Worm (Caenorhabditis elegans) whole organism, L4 larva: Measurements from ENCODE around the gene F23D12.2.

ENCODE experiments used
- F44E2.7 ChIP-seq: fragments of 200-800 bp; sonication (Bioruptor generic); IDR thresholded peaks from 2 replicates; pipeline ENCODE4 v2.1.2; 2022; ENCODE audit warnings: missing genetic modification characterization, missing compliant biosample characterization
- Y105C5A.15 ChIP-seq: fragments of 200-800 bp; sonication (Bioruptor generic); IDR thresholded peaks from 2 replicates; pipeline ENCODE4 v1.3.6; 2022; ENCODE audit warnings: missing genetic modification characterization, missing compliant biosample characterization
- aha-1 ChIP-seq: fragments of 150-350 bp; peaks from one replicate; lab custom pipeline; 2014; ENCODE audit warnings: missing biosample characterization, missing genetic modification characterization
- aly-2 ChIP-seq: sonication (generic microtip); optimal IDR thresholded peaks from 2 replicates; lab custom pipeline; 2018; ENCODE audit warnings: missing biosample characterization, missing genetic modification characterization
- ama-1 ChIP-seq: fragments of 150-350 bp; optimal IDR thresholded peaks from 2 replicates; lab custom pipeline; 2014; ENCODE audit warnings: inconsistent platforms, mixed read lengths
- ceh-20 ChIP-seq: fragments of 200-800 bp; sonication (Bioruptor generic); IDR thresholded peaks from 2 replicates; pipeline ENCODE4 v1.3.6; 2022; ENCODE audit warnings: missing genetic modification reagents, missing genetic modification characterization, missing compliant biosample characterization
- ceh-32 ChIP-seq: sonication (generic microtip); optimal IDR thresholded peaks from 2 replicates; lab custom pipeline; 2016; ENCODE audit warnings: mild to moderate bottlenecking, missing genetic modification characterization, missing compliant biosample characterization; ENCODE audit not compliant: poor library complexity
- daf-19 ChIP-seq: fragments of 200-800 bp; sonication (Bioruptor generic); conservative IDR thresholded peaks from 2 replicates; pipeline ENCODE4 v1.3.6; 2022; ENCODE audit warnings: missing genetic modification characterization, missing compliant biosample characterization
- dpl-1 ChIP-seq: fragments of 150-350 bp; optimal IDR thresholded peaks from 2 replicates; lab custom pipeline; 2014; ENCODE audit warnings: missing biosample characterization, missing genetic modification reagents, missing genetic modification characterization
- dve-1 ChIP-seq: sonication (generic microtip); optimal IDR thresholded peaks from 2 replicates; lab custom pipeline; 2017; ENCODE audit warnings: antibody characterized with exemption, mild to moderate bottlenecking, missing genetic modification characterization, missing compliant biosample characterization; ENCODE audit not compliant: insufficient read depth
- jun-1 ChIP-seq: fragments of 150-350 bp; optimal IDR thresholded peaks from 2 replicates; lab custom pipeline; 2014; ENCODE audit warnings: missing biosample characterization, missing genetic modification reagents, missing genetic modification characterization
- lin-15B ChIP-seq: fragments of 150-350 bp; sonication (generic microtip); optimal IDR thresholded peaks from 3 replicates; lab custom pipeline; 2014; ENCODE audit warnings: missing biosample characterization, missing genetic modification characterization
- lin-38 ChIP-seq: fragments of 200-800 bp; sonication (Bioruptor generic); IDR thresholded peaks from 2 replicates; pipeline ENCODE4 v1.3.6; 2022; ENCODE audit warnings: missing genetic modification reagents, missing genetic modification characterization, missing compliant biosample characterization
- lsy-2 ChIP-seq, 2 experiments: fragments of 150-350 bp in 1 of 2; sonication (generic microtip) in 1 of 2; optimal IDR thresholded peaks; 2 replicates each; lab custom pipeline; 2014 to 2017; ENCODE audit warnings: missing biosample characterization in 2 of 2, missing genetic modification characterization in 2 of 2
- mdt-29 ChIP-seq: fragments of 200-800 bp; sonication (Bioruptor generic); IDR thresholded peaks from 2 replicates; pipeline ENCODE4 v1.3.6; 2022; ENCODE audit warnings: missing genetic modification reagents, missing genetic modification characterization, missing compliant biosample characterization
- mes-2 ChIP-seq: sonication (generic microtip); optimal IDR thresholded peaks from 2 replicates; lab custom pipeline; 2016; ENCODE audit warnings: missing genotype, mild to moderate bottlenecking, missing genetic modification characterization, missing compliant biosample characterization; ENCODE audit not compliant: poor library complexity, severe bottlenecking
- nhr-10 ChIP-seq: fragments of 150-350 bp; optimal IDR thresholded peaks from 2 replicates; lab custom pipeline; 2014; ENCODE audit warnings: missing biosample characterization, missing genetic modification characterization
- nhr-237 ChIP-seq: sonication (generic microtip); optimal IDR thresholded peaks from 2 replicates; lab custom pipeline; 2017; ENCODE audit warnings: missing biosample characterization, missing genetic modification characterization
- nhr-25 ChIP-seq: sonication (generic microtip); optimal IDR thresholded peaks from 2 replicates; lab custom pipeline; 2017; ENCODE audit warnings: missing genetic modification characterization, mild to moderate bottlenecking, missing compliant biosample characterization, antibody characterized with exemption, moderate library complexity, borderline replicate concordance; ENCODE audit not compliant: insufficient read depth
- nhr-42 ChIP-seq: fragments of 200-800 bp; sonication (Bioruptor generic); IDR thresholded peaks from 2 replicates; pipeline ENCODE4 v1.3.6; 2022; ENCODE audit warnings: missing genetic modification characterization, missing compliant biosample characterization
- nhr-76 ChIP-seq: fragments of 150-350 bp; optimal IDR thresholded peaks from 2 replicates; lab custom pipeline; 2014; ENCODE audit warnings: missing biosample characterization, missing genetic modification characterization
- set-16 ChIP-seq: fragments of 200-800 bp; sonication (Bioruptor generic); IDR thresholded peaks from 2 replicates; pipeline ENCODE4 v1.3.6; 2022; ENCODE audit warnings: missing genetic modification reagents, missing genetic modification characterization, missing compliant biosample characterization
- zip-11 ChIP-seq: fragments of 200-800 bp; sonication (Bioruptor generic); IDR thresholded peaks from 2 replicates; pipeline ENCODE4 v1.3.6; 2022; ENCODE audit warnings: missing genetic modification characterization, missing compliant biosample characterization
- ztf-7 ChIP-seq: fragments of 150-350 bp; optimal IDR thresholded peaks from 2 replicates; lab custom pipeline; 2014; ENCODE audit warnings: missing biosample characterization, missing genetic modification characterization

The F23D12.2 gene

ce11 chrX:14382951-14383350, 38.4 kb downstream of the F23D12.2 start, which contains the start of gene Y60A9.3 (continued):
- TF ChIP-seq aly-2 (no peak), jun-1 (tag; lab: Kevin White, UChicago) (no peak), nhr-42 (GFP tag; lab: Robert Waterston, UW) (no peak)

DNA sequence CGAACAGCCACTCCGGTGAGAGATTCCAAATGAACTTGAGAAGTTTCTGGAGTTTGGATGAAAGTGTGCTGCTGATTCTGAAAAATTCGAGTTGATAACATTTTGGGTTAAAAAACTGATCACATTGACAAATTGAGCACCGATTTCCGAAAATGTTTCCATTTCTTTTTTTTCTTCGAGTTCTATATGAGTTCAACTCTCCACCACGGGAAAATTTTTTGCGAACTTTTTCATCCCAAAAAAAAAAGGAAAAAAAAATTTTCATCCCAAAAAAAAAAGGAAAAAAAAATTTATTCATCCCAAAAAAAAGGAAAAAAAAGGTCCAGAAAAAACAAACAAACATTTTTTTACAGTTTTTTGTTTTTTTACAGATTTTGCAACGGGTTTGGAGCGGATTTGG, 44.2 kb downstream of the F23D12.2 start, which contains the start of gene Y60A9A.1:
Y60A9A.1 (minus strand) TSS at position 101 of the 400 bp plus-strand sequence.
- TF ChIP-seq ceh-32 (tag; lab: Kevin White, UChicago) = no peak
- no peak for TF ChIP-seq ama-1
- no peak for TF ChIP-seq nhr-10 (tag; lab: Kevin White, UChicago)
- TF ChIP-seq lin-38 = no peak
- no peak for TF ChIP-seq F44E2.7
- TF ChIP-seq ceh-20 (GFP tag; lab: Robert Waterston, UW) = no peak
- TF ChIP-seq nhr-25 (tag; lab: Kevin White, UChicago) = no peak
- no peak for TF ChIP-seq mdt-29 (GFP tag; lab: Robert Waterston, UW)
- TF ChIP-seq daf-19 = no peak
- TF ChIP-seq lin-15B (tag; lab: Kevin White, UChicago) = no peak
- TF ChIP-seq lsy-2 (tag; optimal IDR thresholded peaks at IDR 0.05; lab: Kevin White, UChicago) = no peak
- TF ChIP-seq dve-1 (tag; lab: Kevin White, UChicago) = no peak
- no peak for TF ChIP-seq set-16 (GFP tag; lab: Robert Waterston, UW)
- no peak for TF ChIP-seq mes-2 (tag; lab: Kevin White, UChicago)
- TF ChIP-seq nhr-237 = no peak
- no peak for TF ChIP-seq zip-11 (GFP tag; lab: Robert Waterston, UW)
- TF ChIP-seq ztf-7 (tag; lab: Kevin White, UChicago) = no peak

DNA sequence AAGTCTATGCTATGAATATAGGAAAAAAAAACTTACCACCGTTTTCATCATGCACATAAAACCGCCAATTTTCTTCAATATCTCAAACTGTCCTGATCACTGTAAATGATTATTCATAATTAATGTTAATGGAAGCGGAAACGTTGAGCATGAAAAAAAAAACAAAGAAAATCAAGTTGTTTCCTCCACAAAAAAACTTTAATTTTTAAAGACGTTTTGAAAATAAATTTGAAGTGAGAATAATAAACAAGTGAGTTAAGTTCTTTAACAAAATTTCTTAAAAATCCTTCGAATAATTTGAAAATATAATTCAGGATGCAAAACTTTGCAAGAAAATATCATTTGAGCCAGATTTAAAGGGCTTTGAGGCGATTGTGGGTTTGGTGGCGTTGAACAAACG, 51.1 kb downstream of the F23D12.2 start, which contains the start of gene irk-3:
irk-3 (minus strand) TSS at position 101 of the 400 bp plus-strand sequence.
- TF ChIP-seq aha-1 (tag; lab: Kevin White, UChicago) (peak; percentile 23), nhr-237 (no peak), dpl-1 (GFP tag; lab: Kevin White, UChicago) (no peak), nhr-76 (tag; lab: Kevin White, UChicago) (no peak), Y105C5A.15 (no peak)
- TF ChIP-seq, all 104 proteins: peak for 1
